Worm (Caenorhabditis elegans) whole organism, early embryonic: ENCODE data around the gene lido-10.
A peak's percentile ranks its signal among the peaks of the same experiment; 100 is the strongest.

ENCODE experiments used
- B0310.2 ChIP-seq: sonication (generic microtip); optimal IDR thresholded peaks from 2 replicates; lab custom pipeline; 2016; ENCODE audit warnings: mild to moderate bottlenecking, missing genetic modification characterization, missing compliant biosample characterization
- F13C5.2 ChIP-seq: sonication (generic microtip); optimal IDR thresholded peaks from 2 replicates; lab custom pipeline; 2017; ENCODE audit warnings: mild to moderate bottlenecking, missing genetic modification characterization, inconsistent platforms, missing compliant biosample characterization
- aly-1 ChIP-seq: sonication (generic microtip); optimal IDR thresholded peaks from 2 replicates; lab custom pipeline; 2016; ENCODE audit warnings: missing genetic modification characterization, missing compliant biosample characterization
- ama-1 ChIP-seq: fragments of 150-350 bp; optimal IDR thresholded peaks from 2 replicates; lab custom pipeline; 2014
- ceh-13 ChIP-seq: fragments of 200-800 bp; sonication (Bioruptor generic); optimal IDR thresholded peaks from 2 replicates; lab custom pipeline; 2018; ENCODE audit warnings: mild to moderate bottlenecking, missing genetic modification characterization, missing compliant biosample characterization
- ceh-36 ChIP-seq: sonication (generic microtip); optimal IDR thresholded peaks from 2 replicates; lab custom pipeline; 2016; ENCODE audit warnings: missing genetic modification characterization, inconsistent platforms, missing compliant biosample characterization
- ets-7 ChIP-seq: sonication (generic microtip); optimal IDR thresholded peaks from 2 replicates; lab custom pipeline; 2016; ENCODE audit warnings: missing genotype, missing genetic modification characterization, missing compliant biosample characterization
- flt-1 ChIP-seq: fragments of 200-800 bp; sonication (Bioruptor generic); IDR thresholded peaks from 2 replicates; pipeline ENCODE4 v1.3.6; 2022; ENCODE audit warnings: missing genetic modification characterization, missing compliant biosample characterization
- hmbx-1 ChIP-seq: sonication (generic microtip); optimal IDR thresholded peaks from 2 replicates; lab custom pipeline; 2016; ENCODE audit warnings: mild to moderate bottlenecking, missing genetic modification characterization, missing compliant biosample characterization
- hmg-4 ChIP-seq: fragments of 200-800 bp; sonication (Bioruptor generic); optimal IDR thresholded peaks from 2 replicates; lab custom pipeline; 2018; ENCODE audit warnings: mild to moderate bottlenecking, missing genetic modification characterization, missing compliant biosample characterization
- hnd-1 ChIP-seq: sonication (generic microtip); optimal IDR thresholded peaks from 2 replicates; lab custom pipeline; 2016; ENCODE audit warnings: missing genetic modification characterization, missing compliant biosample characterization
- pes-1 ChIP-seq: fragments of 200-800 bp; sonication (Bioruptor generic); IDR thresholded peaks from 2 replicates; pipeline ENCODE4 v1.3.6; 2022; ENCODE audit warnings: missing genetic modification reagents, missing genetic modification characterization, missing compliant biosample characterization
- scrt-1 ChIP-seq: fragments of 200-800 bp; sonication (Bioruptor generic); IDR thresholded peaks from 2 replicates; pipeline ENCODE4 v1.3.6; 2022; ENCODE audit warnings: missing genetic modification characterization, missing compliant biosample characterization
- sea-1 ChIP-seq: fragments of 200-800 bp; sonication (Bioruptor generic); conservative IDR thresholded peaks from 2 replicates; pipeline ENCODE4 v1.3.6; 2022; ENCODE audit warnings: missing genetic modification characterization, missing compliant biosample characterization
- tbx-11 ChIP-seq: fragments of 200-800 bp; sonication (Bioruptor generic); IDR thresholded peaks from 2 replicates; pipeline ENCODE4 v1.3.6; 2022; ENCODE audit warnings: missing genetic modification characterization, missing compliant biosample characterization
- tbx-37 ChIP-seq: fragments of 200-800 bp; sonication (Bioruptor generic); conservative IDR thresholded peaks from 2 replicates; pipeline ENCODE4 v1.3.6; 2022; ENCODE audit warnings: missing genetic modification reagents, missing genetic modification characterization, missing compliant biosample characterization
- tra-4 ChIP-seq: sonication (generic microtip); optimal IDR thresholded peaks from 2 replicates; lab custom pipeline; 2017; ENCODE audit warnings: missing genetic modification characterization, missing compliant biosample characterization

lido-10 gene

DNA sequence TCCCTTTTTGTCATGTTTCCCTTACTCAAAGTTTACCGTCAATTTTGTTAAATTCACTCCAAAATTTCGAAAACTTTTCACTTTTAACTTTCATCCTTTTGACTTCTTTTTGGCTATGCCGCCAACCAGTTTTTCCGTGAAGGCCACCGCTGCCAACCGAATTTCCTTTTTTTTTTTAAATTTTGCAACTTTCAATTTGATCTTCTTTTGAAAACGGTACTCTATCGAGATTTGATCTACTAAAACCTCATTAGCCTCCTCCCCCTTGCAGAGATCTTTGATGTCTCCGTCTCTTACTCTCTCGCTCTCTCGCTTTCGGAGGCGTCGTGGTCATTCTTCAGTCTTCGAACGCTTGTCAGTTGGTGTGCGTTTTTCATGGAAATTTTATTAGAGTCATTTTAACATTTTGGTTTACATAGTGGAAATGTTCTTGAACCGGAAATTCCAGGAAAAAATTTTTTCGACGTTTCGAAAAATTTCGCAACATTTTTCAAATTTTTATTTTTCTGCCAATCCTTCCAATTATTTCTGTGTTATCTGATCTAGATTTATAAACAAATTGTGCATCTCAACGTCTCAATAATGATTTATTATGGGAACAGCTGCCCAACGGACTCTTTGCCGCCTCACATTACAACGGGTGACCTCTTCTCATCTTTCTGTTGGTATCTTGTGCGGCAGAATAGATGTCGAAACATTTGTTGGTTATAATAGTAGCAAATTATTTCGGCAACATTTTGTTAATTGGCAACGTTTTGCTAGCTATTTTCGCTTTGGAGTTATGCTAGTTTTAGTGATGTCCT is 7.5 kb upstream of the lido-10 start:
- TF ChIP-seq ceh-36 (tag; lab: Kevin White, UChicago), result no peak
- TF ChIP-seq F13C5.2 (tag; lab: Kevin White, UChicago), result no peak
- no peak for TF ChIP-seq tra-4
- no peak for TF ChIP-seq B0310.2
- TF ChIP-seq hnd-1 (tag; lab: Kevin White, UChicago), result no peak
- TF ChIP-seq tbx-37, result no peak
- TF ChIP-seq aly-1 (tag; lab: Kevin White, UChicago), result no peak
- TF ChIP-seq flt-1, result no peak
- no peak for TF ChIP-seq hmg-4 (GFP tag; lab: Kevin White, UChicago)
- no peak for TF ChIP-seq pes-1 (GFP tag; lab: Robert Waterston, UW)
- no peak for TF ChIP-seq sea-1 (GFP tag; lab: Robert Waterston, UW)
- no peak for TF ChIP-seq ets-7 (tag; lab: Kevin White, UChicago)
- TF ChIP-seq hmbx-1 (tag; lab: Kevin White, UChicago), result no peak
- no peak for TF ChIP-seq ceh-13 (GFP tag; lab: Kevin White, UChicago)

DNA sequence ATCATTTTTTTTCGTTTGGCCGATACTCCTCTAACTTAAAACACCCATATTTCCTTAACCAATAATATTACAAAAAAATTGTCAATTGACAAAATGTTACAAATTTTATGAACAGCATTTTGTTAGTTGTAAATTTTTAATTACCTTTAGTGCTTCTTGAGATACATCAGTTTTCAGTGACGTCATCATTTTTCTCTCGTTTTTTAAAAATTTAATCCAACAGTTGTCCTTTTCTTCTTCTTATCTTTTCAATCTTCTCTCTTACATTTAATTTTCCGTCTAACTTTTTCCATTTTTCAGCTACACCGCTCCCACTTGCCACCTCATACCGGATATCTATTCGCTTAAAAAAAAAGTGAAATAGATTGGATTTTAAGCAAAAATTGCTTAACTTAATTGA is 5.6 kb upstream of the lido-10 start, which contains the start of gene lido-8:
lido-8 (plus strand) TSS at position 301 of the 400 bp plus-strand sequence.
- TF ChIP-seq tbx-11 (GFP tag; lab: Robert Waterston, UW) (no peak), aly-1 (tag; lab: Kevin White, UChicago) (no peak), tbx-37 (no peak), hnd-1 (tag; lab: Kevin White, UChicago) (no peak), ama-1 (lab: Kevin White, UChicago) (no peak), hmg-4 (GFP tag; lab: Kevin White, UChicago) (no peak), ceh-13 (GFP tag; lab: Kevin White, UChicago) (no peak), sea-1 (GFP tag; lab: Robert Waterston, UW) (no peak), tra-4 (no peak), ceh-36 (tag; lab: Kevin White, UChicago) (no peak), scrt-1 (GFP tag; lab: Robert Waterston, UW) (no peak), F13C5.2 (tag; lab: Kevin White, UChicago) (no peak), pes-1 (GFP tag; lab: Robert Waterston, UW) (no peak), ets-7 (tag; lab: Kevin White, UChicago) (no peak)

DNA sequence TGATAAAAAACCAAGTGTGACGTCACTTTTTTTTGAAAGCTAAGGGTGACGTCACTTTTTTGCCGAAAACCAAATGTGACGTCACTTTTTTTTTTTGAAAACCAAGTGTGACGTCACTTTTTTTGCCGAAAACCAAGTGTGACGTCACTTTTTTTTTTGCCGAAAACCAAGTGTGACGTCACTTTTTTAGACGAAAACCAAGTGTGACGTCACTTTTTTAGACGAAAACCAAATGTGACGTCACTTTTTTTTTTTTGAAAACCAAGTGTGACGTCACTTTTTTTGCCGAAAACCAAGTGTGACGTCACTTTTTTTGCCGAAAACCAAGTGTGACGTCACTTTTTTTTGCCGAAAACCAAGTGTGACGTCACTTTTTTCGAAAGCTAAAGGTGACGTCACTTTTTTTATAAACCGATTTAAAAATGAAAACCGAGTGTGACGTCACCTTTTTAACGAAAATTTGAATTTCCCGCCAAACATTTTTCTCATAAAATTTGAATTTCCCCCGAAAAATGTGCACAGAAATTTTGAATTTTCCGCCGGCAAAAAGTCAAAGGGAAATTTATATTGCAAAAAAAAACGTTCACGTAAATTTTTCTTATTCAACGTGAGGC is 4.4 kb upstream of the lido-10 start:
- TF ChIP-seq ama-1 (lab: Kevin White, UChicago) (no peak), pes-1 (GFP tag; lab: Robert Waterston, UW) (no peak), F13C5.2 (tag; lab: Kevin White, UChicago) (no peak), hnd-1 (tag; lab: Kevin White, UChicago) (no peak), tbx-37 (no peak), flt-1 (no peak), tbx-11 (GFP tag; lab: Robert Waterston, UW) (no peak), hmbx-1 (tag; lab: Kevin White, UChicago) (no peak), scrt-1 (GFP tag; lab: Robert Waterston, UW) (no peak), B0310.2 (no peak), ets-7 (tag; lab: Kevin White, UChicago) (no peak), aly-1 (tag; lab: Kevin White, UChicago) (no peak), tra-4 (no peak), sea-1 (GFP tag; lab: Robert Waterston, UW) (no peak)

DNA sequence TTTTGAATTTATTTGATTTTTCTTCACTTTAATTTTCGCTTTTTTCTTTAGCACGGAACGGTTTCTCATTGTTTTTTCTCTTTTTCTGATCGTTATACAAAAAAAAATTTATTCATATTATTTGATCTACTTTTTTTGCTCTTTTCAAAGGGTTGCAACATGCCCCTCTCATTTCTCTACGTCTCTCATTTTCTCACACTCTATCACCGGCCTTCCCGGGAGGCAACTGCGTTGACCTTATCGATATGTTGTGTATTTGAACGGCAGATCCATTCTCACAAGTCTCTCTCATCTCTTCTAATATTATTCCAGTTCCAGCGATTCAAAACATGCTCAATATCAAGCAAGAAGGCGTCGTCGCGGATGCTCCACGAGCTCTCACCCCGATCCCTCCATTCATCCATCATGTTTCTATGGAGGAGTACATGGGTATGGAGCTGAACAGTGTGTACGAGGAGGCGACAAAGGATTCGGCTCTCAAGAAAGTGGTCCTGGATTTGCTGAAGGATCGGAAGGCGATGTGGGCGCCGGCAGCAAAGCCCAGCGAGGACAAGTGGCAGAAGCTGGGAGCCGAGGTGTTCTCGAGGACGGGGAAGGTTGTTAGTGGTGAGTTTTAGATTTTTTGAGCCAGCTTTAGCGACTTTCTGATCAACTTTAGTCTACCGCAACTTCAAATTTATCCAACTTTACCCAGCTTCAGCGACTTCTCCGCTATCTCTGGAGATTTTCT is 1.6 kb upstream of the lido-10 start, which contains the start of gene lido-9:
lido-9 (plus strand) TSS at position 234 of the 730 bp plus-strand sequence.
- TF ChIP-seq scrt-1 (GFP tag; lab: Robert Waterston, UW) (peak; percentile 68), sea-1 (GFP tag; lab: Robert Waterston, UW) (0 out of 2 replicates have a peak, but pooled peaks have one; percentile 48), tbx-37 (no peak), F13C5.2 (tag; lab: Kevin White, UChicago) (no peak), hmbx-1 (tag; lab: Kevin White, UChicago) (no peak), ama-1 (lab: Kevin White, UChicago) (peak; percentile 23), hnd-1 (tag; lab: Kevin White, UChicago) (no peak), flt-1 (no peak)

DNA sequence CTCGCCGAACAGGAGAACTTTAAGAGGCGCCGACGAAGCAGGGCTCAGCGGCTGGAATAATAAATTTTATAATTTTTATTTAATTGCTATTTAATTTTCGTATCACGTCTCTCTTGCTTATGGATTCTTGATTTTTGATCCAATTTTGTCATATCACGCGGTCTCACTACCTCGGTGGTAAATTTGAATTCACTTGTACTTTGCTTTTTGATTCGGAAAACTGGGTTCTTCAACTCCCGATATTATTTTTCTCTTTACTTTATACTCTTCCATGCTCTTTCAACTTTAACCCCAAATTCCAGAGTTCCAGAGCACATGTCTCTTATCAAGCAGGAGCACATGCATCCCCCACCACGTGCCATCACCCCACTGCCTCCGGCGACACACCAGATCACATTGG is 1.4 kb downstream of the lido-10 start, which contains the start of gene lido-11:
lido-11 (plus strand) TSS at position 301 of the 400 bp plus-strand sequence.
- TF ChIP-seq ceh-13 (GFP tag; lab: Kevin White, UChicago), result no peak
- TF ChIP-seq scrt-1 (GFP tag; lab: Robert Waterston, UW), result no peak
- TF ChIP-seq pes-1 (GFP tag; lab: Robert Waterston, UW), result no peak
- TF ChIP-seq aly-1 (tag; lab: Kevin White, UChicago), result no peak
- no peak for TF ChIP-seq tra-4
- no peak for TF ChIP-seq F13C5.2 (tag; lab: Kevin White, UChicago)
- no peak for TF ChIP-seq ets-7 (tag; lab: Kevin White, UChicago)
- no peak for TF ChIP-seq sea-1 (GFP tag; lab: Robert Waterston, UW)
- TF ChIP-seq hnd-1 (tag; lab: Kevin White, UChicago), result no peak
- TF ChIP-seq flt-1, result no peak
- no peak for TF ChIP-seq tbx-11 (GFP tag; lab: Robert Waterston, UW)
- TF ChIP-seq tbx-37, result no peak
- no peak for TF ChIP-seq hmbx-1 (tag; lab: Kevin White, UChicago)
- TF ChIP-seq ceh-36 (tag; lab: Kevin White, UChicago), result no peak
- no peak for TF ChIP-seq ama-1 (lab: Kevin White, UChicago)
- TF ChIP-seq hmg-4 (GFP tag; lab: Kevin White, UChicago), result no peak
- TF ChIP-seq B0310.2, result no peak

DNA sequence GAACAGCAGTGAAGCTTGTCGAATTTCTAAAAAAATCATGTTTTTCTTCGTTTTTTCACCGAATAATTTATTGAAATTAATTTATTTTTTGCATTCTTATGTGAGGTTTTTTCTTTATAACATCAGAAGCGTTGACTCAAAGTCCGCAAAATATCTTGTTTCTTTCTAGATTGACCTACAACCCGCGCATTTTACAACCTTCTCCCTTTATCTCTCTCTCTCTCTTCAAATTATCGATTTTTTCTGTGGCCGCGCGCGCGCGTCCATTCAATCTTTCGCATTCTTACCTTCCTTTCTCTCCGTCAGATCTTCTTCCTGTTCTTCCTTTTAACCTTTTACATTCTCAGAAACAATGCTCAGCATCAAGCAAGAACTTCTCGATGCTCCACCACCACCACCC is 3.2 kb downstream of the lido-10 start, which contains the start of gene lido-12:
lido-12 (plus strand) TSS at position 301 of the 400 bp plus-strand sequence.
- TF ChIP-seq ets-7 (tag; lab: Kevin White, UChicago) (no peak), tra-4 (no peak), F13C5.2 (tag; lab: Kevin White, UChicago) (no peak), hmbx-1 (tag; lab: Kevin White, UChicago) (no peak), ama-1 (lab: Kevin White, UChicago) (no peak), flt-1 (no peak), B0310.2 (no peak), hnd-1 (tag; lab: Kevin White, UChicago) (no peak)
